Fruit fly (Drosophila melanogaster): ENCODE results near the gene CG3117.

CG3117 gene

DNA sequence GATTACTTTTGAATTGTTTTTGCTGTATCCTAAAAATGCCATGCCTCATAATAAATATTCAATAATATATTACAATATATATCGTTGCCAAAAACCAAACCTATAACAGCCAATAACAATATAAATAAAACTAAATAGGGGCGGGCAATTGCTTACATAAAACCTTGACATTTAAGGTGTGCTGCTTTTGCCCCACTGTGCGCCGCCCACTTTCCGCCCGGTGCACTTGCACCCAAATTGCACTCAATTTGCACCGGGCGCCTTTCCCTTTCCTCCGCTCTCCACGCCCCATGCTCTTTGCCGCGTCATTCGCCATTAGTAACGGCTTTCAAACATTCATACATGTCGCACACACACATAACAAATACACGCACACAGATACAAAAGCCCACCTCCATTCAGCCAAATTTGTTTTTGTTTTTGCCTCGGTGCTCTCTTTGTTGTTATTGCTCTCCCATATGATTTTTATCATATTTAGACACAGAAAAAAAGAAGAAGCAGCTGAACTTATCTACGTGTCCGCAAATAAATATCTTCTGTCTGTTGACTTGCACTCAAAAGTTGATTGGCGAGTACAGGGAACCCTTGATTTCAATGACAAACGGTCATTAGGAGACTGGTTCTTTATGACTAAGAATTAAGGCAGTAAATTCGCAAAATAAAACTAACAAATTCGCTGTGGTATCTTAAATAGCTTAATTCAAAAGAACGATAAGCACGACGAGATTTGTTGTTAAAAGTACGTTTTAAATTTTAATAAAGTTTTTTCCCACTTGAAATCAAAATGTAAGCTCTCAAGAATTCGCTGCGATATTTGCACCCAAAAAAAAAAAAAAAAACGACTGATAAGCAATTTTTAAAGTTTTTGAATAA lies 11.1 kb upstream of the CG3117 start:
- TF ChIP-seq CG8478 (optimal IDR thresholded peaks at IDR 0.05), result no peak
- no peak for TF ChIP-seq CTCF (optimal IDR thresholded peaks at IDR 0.05)

DNA sequence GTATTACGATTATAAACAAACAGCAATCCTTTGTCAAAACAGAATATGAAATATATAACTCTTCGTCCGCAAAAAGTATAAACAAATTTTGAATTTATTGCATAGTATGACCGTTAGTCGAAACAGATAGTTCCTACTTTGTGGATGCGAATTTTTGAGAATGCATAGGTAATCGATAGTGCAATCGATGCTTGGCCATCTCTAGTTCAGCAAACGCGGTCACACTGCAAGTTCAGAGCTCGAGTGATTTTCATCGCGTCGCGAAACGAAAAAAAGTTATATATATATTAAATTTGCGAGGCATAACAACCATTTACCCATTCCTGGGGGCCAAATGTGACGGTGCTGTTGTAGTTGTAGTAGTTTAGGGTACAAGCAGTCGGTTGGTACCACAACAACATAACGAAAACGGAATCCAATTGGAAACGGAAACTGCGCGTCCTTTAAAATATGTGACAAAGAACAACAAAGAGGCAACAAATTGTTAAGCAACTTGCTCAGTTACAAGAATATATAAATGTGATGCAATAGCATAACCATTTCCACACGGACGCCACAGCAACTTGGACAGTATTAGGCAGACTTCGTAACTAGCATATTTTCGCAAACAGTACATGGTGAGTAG lies 10.1 kb upstream of the CG3117 start, which contains the start of gene CG2991:
Gene CG2991, plus strand, starts transcription at position 205 of the 625 bp plus-strand sequence.
- TF ChIP-seq CG8478 (optimal IDR thresholded peaks at IDR 0.05), result no peak
- TF ChIP-seq CTCF (optimal IDR thresholded peaks at IDR 0.05), result peak; percentile 7 to 57

DNA sequence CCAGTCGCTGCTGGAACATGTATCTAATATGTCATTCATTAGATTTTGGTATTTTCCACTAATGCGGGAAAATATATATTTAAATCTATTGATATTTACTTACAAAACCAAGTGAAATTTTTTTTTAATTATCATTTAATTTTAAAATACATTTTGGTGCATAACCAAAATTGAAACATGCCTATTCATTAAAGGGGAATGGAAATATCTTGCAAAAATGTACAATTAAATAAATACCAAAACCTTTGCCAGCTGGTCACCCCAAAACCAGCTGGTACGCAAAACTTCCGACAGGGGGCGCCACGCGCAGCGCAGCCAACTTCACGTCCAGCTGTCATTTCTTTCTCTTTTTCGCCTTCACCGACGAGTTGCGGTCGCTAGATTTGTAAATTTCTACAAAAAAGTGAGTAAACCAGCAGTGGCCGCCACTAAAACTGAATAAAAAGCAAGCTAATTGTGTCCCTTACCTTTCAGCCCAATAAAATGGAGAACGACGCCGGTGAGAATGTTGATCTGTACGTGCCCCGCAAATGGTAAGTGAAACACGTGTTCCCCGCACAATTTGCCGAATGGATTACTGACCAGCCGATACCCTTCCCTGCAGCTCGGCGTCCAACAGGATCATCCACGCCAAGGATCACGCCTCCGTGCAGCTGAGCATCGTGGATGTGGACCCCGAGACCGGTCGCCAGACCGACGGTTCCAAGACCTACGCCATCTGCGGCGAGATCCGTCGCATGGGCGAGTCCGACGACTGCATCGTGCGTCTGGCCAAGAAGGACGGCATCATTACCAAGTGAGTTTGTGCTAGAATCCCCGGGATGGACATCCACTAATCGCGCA lies 9.0 kb upstream of the CG3117 start, which contains the start of the genes CG3104 and RpS21:
Gene CG3104, minus strand, starts transcription at position 6 of the 843 bp plus-strand sequence.
Gene RpS21, plus strand, starts transcription at position 298 of the 843 bp plus-strand sequence.
- TF ChIP-seq CTCF (optimal IDR thresholded peaks at IDR 0.05), result peak; percentile 92 to 95
- no peak for TF ChIP-seq CG8478 (optimal IDR thresholded peaks at IDR 0.05)

DNA sequence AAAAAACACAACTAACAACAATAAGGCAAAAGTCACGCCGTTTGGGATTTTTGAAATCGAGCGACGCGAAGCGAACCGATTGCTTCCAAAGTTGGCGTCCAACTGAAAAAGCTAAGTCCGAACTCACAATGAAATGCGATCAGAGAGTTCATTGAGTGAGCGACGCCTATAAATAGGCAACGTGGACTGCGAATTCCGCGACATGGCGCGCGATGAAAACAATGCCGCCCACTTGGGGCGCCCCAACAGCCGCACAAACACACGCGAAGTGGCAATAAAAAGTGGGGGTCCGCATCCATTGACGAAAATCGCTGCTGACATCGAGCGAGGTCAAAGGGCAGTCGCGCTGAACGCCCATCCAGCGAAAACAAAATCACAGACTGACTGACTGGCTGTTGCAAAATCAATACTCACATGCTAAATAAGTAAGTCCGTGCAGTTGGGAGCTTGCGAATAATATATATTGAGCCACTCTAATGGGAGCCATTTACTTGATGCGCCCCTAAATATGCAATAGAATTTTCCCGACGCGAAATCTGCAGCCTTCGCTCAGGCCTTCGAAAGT lies 8.3 kb upstream of the CG3117 start:
- TF ChIP-seq CG8478 (optimal IDR thresholded peaks at IDR 0.05) (no peak), CTCF (optimal IDR thresholded peaks at IDR 0.05) (peak in 1 of 2 experiments; percentile 57)

DNA sequence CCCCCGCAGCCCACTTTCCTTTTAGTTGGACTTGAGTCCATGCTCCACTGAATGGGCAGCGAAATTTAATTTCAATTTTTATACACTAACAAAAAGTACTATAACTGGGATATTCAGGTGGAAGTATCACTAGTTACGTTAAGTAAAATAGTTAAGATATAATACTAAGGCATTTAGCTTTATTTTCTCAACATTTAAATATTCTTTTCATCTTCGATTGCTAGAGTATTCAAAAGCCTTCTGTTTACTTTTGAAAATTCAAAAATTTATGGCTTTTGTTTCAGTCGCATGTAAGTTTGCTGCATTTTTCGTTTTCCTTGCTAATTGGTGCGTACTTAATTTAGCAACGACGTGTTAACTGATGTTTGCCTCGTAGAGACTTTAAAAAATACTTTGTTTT lies 4.6 kb upstream of the CG3117 start:
- TF ChIP-seq CG8478 (optimal IDR thresholded peaks at IDR 0.05) (no peak), CTCF (optimal IDR thresholded peaks at IDR 0.05) (no peak)

DNA sequence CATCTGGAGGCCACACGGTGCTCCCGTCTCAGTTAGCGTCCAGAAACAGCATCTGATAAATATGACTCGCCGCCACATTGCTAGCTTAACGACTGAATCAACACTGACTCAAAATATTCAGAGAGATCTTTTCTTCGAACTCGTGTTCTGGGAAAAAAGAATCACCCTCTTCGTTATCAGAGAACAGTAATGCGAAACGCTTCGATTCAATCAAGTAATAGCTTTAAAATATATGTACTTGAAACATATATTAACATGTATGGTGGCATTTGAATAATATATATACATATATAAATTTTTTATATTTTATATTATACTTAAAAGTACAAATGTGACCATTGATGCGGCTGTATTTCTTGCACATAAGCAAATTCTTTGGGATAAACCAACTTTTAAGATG lies 1.4 kb downstream of the CG3117 start, which contains the start of gene CG18557:
Gene CG18557, minus strand, starts transcription at position 101 of the 400 bp plus-strand sequence.
- TF ChIP-seq CTCF (optimal IDR thresholded peaks at IDR 0.05) (no peak), CG8478 (optimal IDR thresholded peaks at IDR 0.05) (no peak)

DNA sequence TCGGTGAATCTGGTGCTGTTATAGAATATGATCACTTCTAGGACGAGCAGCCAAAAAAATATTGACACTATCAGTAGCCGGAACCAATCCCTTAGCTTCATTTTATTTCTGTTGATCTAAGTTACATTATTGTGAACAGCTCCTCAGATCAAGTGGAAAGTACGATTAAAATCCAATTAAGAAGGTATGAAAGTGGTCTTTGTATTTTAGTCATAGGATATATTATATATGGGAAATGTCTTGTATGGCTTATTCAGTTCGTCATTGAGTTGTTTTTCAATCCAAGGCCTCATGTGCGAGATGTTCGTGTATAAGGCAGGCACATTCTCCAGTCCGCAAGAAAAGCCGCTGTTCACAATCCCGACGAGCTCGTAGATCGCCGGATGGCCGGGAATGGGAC lies 2.6 kb downstream of the CG3117 start, which contains the start of gene CG18558:
Gene CG18558, minus strand, starts transcription at position 101 of the 400 bp plus-strand sequence.
- no peak for TF ChIP-seq CG8478 (optimal IDR thresholded peaks at IDR 0.05)
- TF ChIP-seq CTCF (optimal IDR thresholded peaks at IDR 0.05), result no peak

DNA sequence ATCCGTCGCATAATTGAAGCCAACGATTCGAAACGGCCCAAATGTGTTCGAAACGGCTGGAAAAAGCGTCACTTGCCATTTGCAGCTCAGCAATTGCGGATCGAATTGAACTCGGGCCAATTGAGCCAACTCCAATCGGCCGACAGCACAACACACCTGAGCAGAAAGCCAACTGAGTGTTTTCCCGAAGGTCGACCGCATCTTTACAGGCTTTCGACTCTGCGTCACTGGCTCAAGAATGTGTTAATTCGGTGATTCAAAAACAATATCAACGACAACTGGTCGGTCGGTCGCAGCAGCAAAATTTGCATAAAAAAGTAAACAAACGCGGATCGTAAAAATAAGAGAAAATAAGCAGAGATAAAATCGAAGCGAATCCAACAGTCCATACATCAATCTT lies 6.7 kb downstream of the CG3117 start:
- TF ChIP-seq CG8478 (optimal IDR thresholded peaks at IDR 0.05), result no peak
- TF ChIP-seq CTCF (optimal IDR thresholded peaks at IDR 0.05), result no peak

DNA sequence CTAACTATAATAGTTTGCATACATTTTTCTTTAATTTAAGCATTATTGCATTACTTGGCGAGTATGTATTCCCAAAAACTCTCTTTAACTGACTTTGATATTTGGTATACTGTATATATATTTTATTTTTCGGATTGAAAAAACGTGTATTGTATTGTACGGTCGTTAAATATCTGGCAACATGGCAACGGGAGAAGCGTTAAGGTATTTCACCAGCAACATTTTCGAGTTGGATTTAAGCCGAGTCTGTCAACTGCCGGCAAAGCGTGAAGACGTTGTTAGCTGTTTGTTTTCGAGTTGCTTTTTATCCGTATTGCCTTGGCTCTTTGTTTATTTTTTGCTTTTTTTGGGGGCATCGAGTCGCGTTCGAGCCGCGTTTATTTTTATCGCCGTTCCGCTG lies 7.2 kb downstream of the CG3117 start, which contains the start of gene CG2975:
Gene CG2975, plus strand, starts transcription at position 275 of the 400 bp plus-strand sequence.
- TF ChIP-seq CG8478 (optimal IDR thresholded peaks at IDR 0.05), result no peak

DNA sequence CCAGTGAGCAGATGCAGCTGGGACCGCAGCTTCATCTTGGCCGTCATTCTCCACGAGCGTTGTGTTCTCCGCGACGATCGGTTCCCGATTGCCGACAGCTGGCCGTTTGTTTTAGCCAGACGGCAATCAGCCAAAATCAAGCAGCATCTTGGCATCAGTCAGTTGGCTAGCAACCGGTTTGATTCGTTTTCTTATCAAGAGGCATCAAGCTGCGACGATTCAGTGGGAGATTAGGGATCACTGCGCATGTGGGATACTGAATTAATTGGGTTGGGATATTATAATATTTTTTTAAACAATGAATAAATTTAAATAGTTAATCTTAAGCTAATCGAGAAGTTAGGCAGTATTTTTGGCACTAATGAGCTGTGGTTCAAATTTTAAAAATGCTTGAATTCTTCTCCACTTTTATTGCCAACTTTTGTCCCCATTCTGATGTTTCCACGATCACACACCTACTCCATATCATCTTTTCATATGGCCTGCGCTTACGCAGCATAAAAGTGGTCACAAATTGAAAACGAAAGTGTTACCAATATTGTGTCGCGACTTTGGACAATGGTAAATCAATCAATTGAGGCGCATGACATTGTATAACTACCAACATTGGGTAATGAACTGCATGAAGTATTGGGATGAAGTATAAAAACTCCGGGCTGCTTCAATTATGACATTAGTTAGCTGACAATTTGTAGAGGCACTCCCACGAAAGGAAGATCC lies 9.1 kb downstream of the CG3117 start, which contains the start of the genes CG3119 and Cpr23B:
Gene CG3119, minus strand, starts transcription at position 92 of the 720 bp plus-strand sequence.
Gene Cpr23B, plus strand, starts transcription at position 670 of the 720 bp plus-strand sequence.
- TF ChIP-seq CG8478 (optimal IDR thresholded peaks at IDR 0.05), result no peak
- no peak for TF ChIP-seq CTCF (optimal IDR thresholded peaks at IDR 0.05)

DNA sequence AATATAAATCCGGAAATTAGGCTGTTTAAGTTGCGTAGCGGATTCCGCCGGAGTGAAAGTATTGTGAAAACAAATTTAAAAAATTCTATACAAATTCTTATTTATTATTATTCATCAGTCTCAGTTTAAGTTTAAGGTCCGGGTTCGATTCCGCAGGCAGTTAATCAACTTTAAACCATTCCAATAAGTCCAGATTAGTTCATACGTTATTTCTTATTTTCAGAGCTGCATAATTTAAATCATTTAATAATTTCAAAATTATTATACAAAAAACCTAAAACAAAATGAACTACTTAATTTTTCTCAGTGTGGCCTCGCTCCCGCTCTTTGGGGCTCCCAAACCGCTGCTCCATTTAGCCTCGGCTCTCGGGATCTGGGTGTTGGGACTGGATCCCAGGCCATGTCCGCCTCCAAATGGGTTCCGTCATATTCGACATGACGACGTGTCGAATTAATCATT lies 16.6 kb downstream of the CG3117 start:
- TF ChIP-seq CG8478 (optimal IDR thresholded peaks at IDR 0.05), result no peak
- no peak for TF ChIP-seq CTCF (optimal IDR thresholded peaks at IDR 0.05)

DNA sequence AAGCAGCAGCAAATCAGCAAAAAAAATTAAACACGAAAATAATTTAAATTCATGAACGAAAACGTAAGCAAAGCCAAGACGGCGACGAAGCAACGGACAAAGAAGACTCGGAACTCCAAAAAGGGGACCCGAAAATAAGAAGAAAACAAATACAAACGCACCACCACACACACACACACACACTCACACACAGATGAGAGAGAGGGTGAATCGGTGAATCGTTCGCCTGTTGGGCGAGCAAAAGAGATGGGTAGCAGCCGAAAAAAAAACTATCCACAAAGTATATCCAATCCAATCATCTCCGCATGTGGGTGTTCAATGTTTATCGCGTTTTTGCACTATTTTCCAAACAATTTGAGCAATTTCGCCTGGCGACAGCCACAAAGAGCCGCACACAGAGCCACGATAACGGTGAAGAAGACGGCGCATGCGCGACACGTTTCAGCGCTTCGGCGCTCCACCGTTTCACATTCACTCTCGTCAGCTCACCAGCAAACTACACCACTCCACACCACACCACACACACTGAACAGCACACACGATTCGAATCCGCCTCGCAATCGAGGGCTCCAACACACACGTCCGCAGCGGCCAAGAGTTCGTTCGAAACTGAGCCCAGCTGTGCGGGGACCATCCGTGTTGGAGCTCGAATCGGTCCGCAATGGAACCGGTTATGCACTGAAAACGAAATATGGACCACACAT lies 17.2 kb downstream of the CG3117 start, which contains the start of gene Duox:
Gene Duox, minus strand, starts transcription at position 612 of the 704 bp plus-strand sequence.
- TF ChIP-seq CG8478 (optimal IDR thresholded peaks at IDR 0.05), result no peak
- no peak for TF ChIP-seq CTCF (optimal IDR thresholded peaks at IDR 0.05)

DNA sequence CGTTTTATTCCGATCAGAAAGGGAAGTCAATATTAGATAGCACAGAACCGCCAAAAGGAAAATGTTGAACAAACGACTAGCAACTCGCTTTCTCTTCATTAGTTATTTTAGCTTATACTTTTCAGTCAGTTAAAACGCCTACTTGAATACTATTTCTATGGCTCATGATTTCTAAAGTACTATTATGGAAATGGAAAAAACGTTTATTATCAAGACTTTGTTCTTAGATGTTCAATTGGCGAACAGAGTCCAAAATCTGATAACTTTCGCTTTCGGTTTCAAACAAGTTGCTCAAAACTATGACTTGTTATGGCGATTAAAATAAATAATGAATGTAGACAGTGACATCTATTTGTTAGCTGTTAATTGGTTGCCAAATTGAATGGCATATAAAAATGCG lies 21.6 kb downstream of the CG3117 start, which contains the start of gene CG3123:
Gene CG3123, minus strand, starts transcription at position 101 of the 400 bp plus-strand sequence.
- no peak for TF ChIP-seq CTCF (optimal IDR thresholded peaks at IDR 0.05)
- TF ChIP-seq CG8478 (optimal IDR thresholded peaks at IDR 0.05), result no peak

Data from S2 (cell line).